Worm (Caenorhabditis elegans): ENCODE results near the gene mpz-5.

Gene mpz-5

ce11 chrIV:10403193-10404058, 29.8 kb upstream of the mpz-5 start, which contains the start of gene gpa-7 (continued):
- TF ChIP-seq nhr-42 (GFP tag; IDR thresholded peaks at IDR 0.05) (no peak), unc-62 (GFP tag; optimal IDR thresholded peaks at IDR 0.05 in 1 of 2) (peak in 1 of 2 experiments; percentile 99), unc-62 (tag; optimal IDR thresholded peaks at IDR 0.05) (no peak), Y105C5A.15 (GFP tag; IDR thresholded peaks at IDR 0.05) (no peak), daf-19 (GFP tag; conservative IDR thresholded peaks at IDR 0.05) (no peak)

- TF ChIP-seq hmg-1.1 (GFP tag; IDR thresholded peaks at IDR 0.05) (0 out of 2 replicates have a peak, but pooled peaks have one; percentile 7), ces-1 (GFP tag; optimal IDR thresholded peaks at IDR 0.05) (peak; percentile 28), F10B5.3 (tag; optimal IDR thresholded peaks at IDR 0.05) (no peak), ctbp-1 (GFP tag; IDR thresholded peaks at IDR 0.05) (0 out of 2 replicates have a peak, but pooled peaks have one; percentile 22), D1046.2 (GFP tag; IDR thresholded peaks at IDR 0.05) (no peak), aha-1 (tag) (peak; percentile 95)
Measured at ce11 chrIV:10398244-10398643, 24.6 kb upstream of the mpz-5 start.

DNA sequence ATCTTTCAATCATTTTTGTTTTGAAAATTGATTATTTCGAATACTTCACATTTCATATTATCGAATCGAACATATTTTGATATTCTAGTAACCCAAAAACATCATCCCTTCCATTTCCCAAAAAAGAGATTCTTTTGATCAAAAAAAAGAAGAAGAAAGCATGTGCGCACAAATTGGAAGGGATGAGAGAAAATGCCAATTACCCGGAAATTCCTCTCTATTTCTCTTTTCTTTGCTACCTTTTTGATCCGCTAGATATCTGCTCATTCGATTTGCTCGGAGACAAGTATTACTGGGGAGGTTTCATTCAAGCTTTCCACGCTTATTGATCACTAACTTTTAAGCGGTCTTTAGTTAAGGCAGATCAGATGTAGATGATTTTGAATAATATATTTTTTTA, 23.2 kb upstream of the mpz-5 start:
- TF ChIP-seq ZK337.2 (GFP tag; IDR thresholded peaks at IDR 0.05) = no peak
- TF ChIP-seq lin-38 (GFP tag; IDR thresholded peaks at IDR 0.05) = no peak
- no peak for TF ChIP-seq gei-8 (GFP tag; optimal IDR thresholded peaks at IDR 0.05)
- TF ChIP-seq ceh-32 (tag; optimal IDR thresholded peaks at IDR 0.05; ENCODE audit: poor library complexity) = no peak
- TF ChIP-seq nhr-77 (tag; optimal IDR thresholded peaks at IDR 0.05) = no peak
- TF ChIP-seq dmd-6 (GFP tag; IDR thresholded peaks at IDR 0.05) = no peak
- no peak for TF ChIP-seq unc-39 (tag; optimal IDR thresholded peaks at IDR 0.05)
- no peak for TF ChIP-seq nhr-48 (tag; optimal IDR thresholded peaks at IDR 0.05)
- TF ChIP-seq jun-1 (tag; optimal IDR thresholded peaks at IDR 0.05) = no peak
- TF ChIP-seq fkh-10 (GFP tag; optimal IDR thresholded peaks at IDR 0.05) = peak; percentile 10
- TF ChIP-seq dmd-8 (GFP tag; IDR thresholded peaks at IDR 0.05) = no peak
- no peak for TF ChIP-seq unc-130 (GFP tag; optimal IDR thresholded peaks at IDR 0.05)
- TF ChIP-seq lin-1 (GFP tag; IDR thresholded peaks at IDR 0.05) = no peak
- peak; percentile 38 for TF ChIP-seq ces-1 (GFP tag; optimal IDR thresholded peaks at IDR 0.05)
- TF ChIP-seq daf-12 (tag; optimal IDR thresholded peaks at IDR 0.05) = no peak

ce11 chrIV:10394858-10395257, 21.2 kb upstream of the mpz-5 start, which contains the start of gene R10H10.4:
R10H10.4 (minus strand) TSS chrIV:10394958.
- no peak for TF ChIP-seq php-3 (GFP tag; IDR thresholded peaks at IDR 0.05)
- no peak for TF ChIP-seq ceh-62 (tag; optimal IDR thresholded peaks at IDR 0.05)
- TF ChIP-seq Y75B8A.6 (GFP tag; IDR thresholded peaks at IDR 0.05) = no peak
- TF ChIP-seq Y5F2A.4 (GFP tag; optimal IDR thresholded peaks at IDR 0.05) = no peak
- no peak for TF ChIP-seq snpc-1.2 (GFP tag; IDR thresholded peaks at IDR 0.05)
- TF ChIP-seq arid-1 (GFP tag; conservative IDR thresholded peaks at IDR 0.05) = no peak
- TF ChIP-seq nhr-28 (tag; optimal IDR thresholded peaks at IDR 0.05) = no peak
- TF ChIP-seq nhr-48 (tag; optimal IDR thresholded peaks at IDR 0.05) = no peak
- no peak for TF ChIP-seq nhr-76 (tag; optimal IDR thresholded peaks at IDR 0.05)
- no peak for TF ChIP-seq nhr-11 (tag; optimal IDR thresholded peaks at IDR 0.05)
- TF ChIP-seq unc-62 (GFP tag; optimal IDR thresholded peaks at IDR 0.05 in 1 of 2) = no peak
- TF ChIP-seq unc-62 (tag; optimal IDR thresholded peaks at IDR 0.05) = no peak
- TF ChIP-seq lir-3 (tag; optimal IDR thresholded peaks at IDR 0.05) = no peak
- no peak for TF ChIP-seq daf-16 (GFP tag; optimal IDR thresholded peaks at IDR 0.05)
- no peak for TF ChIP-seq daf-16 (tag; optimal IDR thresholded peaks at IDR 0.05)
- no peak for TF ChIP-seq zfp-2 (tag; optimal IDR thresholded peaks at IDR 0.05)
- no peak for TF ChIP-seq gei-8 (GFP tag; optimal IDR thresholded peaks at IDR 0.05)
- TF ChIP-seq dmd-6 (GFP tag; IDR thresholded peaks at IDR 0.05) = no peak
- TF ChIP-seq ztf-7 (tag; optimal IDR thresholded peaks at IDR 0.05) = no peak
- no peak for TF ChIP-seq ces-1 (GFP tag; optimal IDR thresholded peaks at IDR 0.05)
